Worm (Caenorhabditis elegans) whole organism, late embryonic: ENCODE measurements around the gene nlp-61.

Source experiments
- C08G9.2 ChIP-seq: sonication (generic microtip); optimal IDR thresholded peaks from 2 replicates; lab custom pipeline; 2016; ENCODE audit warnings: mild to moderate bottlenecking, missing genetic modification characterization, moderate library complexity, missing compliant biosample characterization
- C38D4.7 ChIP-seq: fragments of 200-800 bp; sonication (Bioruptor generic); optimal IDR thresholded peaks from 2 replicates; lab custom pipeline; 2018; ENCODE audit warnings: mild to moderate bottlenecking, missing genetic modification characterization, moderate library complexity, missing compliant biosample characterization
- F13H6.1 ChIP-seq: sonication (generic microtip); optimal IDR thresholded peaks from 2 replicates; lab custom pipeline; 2016; ENCODE audit warnings: missing genetic modification characterization, missing compliant biosample characterization
- K02D7.2 ChIP-seq: sonication (generic microtip); optimal IDR thresholded peaks from 2 replicates; lab custom pipeline; 2017; ENCODE audit warnings: mild to moderate bottlenecking, missing genetic modification characterization, missing compliant biosample characterization
- T23F11.4 ChIP-seq: fragments of 200-800 bp; sonication (Bioruptor generic); optimal IDR thresholded peaks from 2 replicates; lab custom pipeline; 2018; ENCODE audit warnings: mild to moderate bottlenecking, missing genetic modification characterization, missing compliant biosample characterization
- ama-1 ChIP-seq: fragments of 150-350 bp; optimal IDR thresholded peaks from 2 replicates; lab custom pipeline; 2014
- ceh-14 ChIP-seq: sonication (generic microtip); optimal IDR thresholded peaks from 2 replicates; lab custom pipeline; 2016; ENCODE audit warnings: missing genotype, missing genetic modification characterization, missing compliant biosample characterization
- ceh-19 ChIP-seq: fragments of 200-800 bp; sonication (Bioruptor generic); optimal IDR thresholded peaks from 2 replicates; lab custom pipeline; 2018; ENCODE audit warnings: mild to moderate bottlenecking, missing genetic modification characterization, missing compliant biosample characterization
- ceh-22 ChIP-seq: sonication (generic microtip); optimal IDR thresholded peaks from 2 replicates; lab custom pipeline; 2017; ENCODE audit warnings: missing biosample characterization, missing genetic modification characterization
- ceh-24 ChIP-seq: sonication (generic microtip); optimal IDR thresholded peaks from 2 replicates; lab custom pipeline; 2016; ENCODE audit warnings: mild to moderate bottlenecking, missing genetic modification characterization, missing compliant biosample characterization
- ceh-30 ChIP-seq: fragments of 150-350 bp; optimal IDR thresholded peaks from 2 replicates; lab custom pipeline; 2014; ENCODE audit warnings: missing biosample characterization, missing genetic modification characterization
- ceh-31 ChIP-seq: sonication (generic microtip); optimal IDR thresholded peaks from 2 replicates; lab custom pipeline; 2016; ENCODE audit warnings: missing genetic modification characterization, missing compliant biosample characterization
- ceh-34 ChIP-seq: sonication (generic microtip); optimal IDR thresholded peaks from 2 replicates; lab custom pipeline; 2016; ENCODE audit warnings: mild to moderate bottlenecking, missing genetic modification characterization, missing compliant biosample characterization
- ceh-9 ChIP-seq: sonication (generic microtip); optimal IDR thresholded peaks from 2 replicates; lab custom pipeline; 2016; ENCODE audit warnings: mild to moderate bottlenecking, missing genetic modification characterization, inconsistent platforms, missing compliant biosample characterization
- che-1 ChIP-seq: sonication (generic microtip); optimal IDR thresholded peaks from 2 replicates; lab custom pipeline; 2016; ENCODE audit warnings: mild to moderate bottlenecking, missing genetic modification characterization, missing compliant biosample characterization
- dve-1 ChIP-seq: sonication (generic microtip); optimal IDR thresholded peaks from 2 replicates; lab custom pipeline; 2017; ENCODE audit warnings: antibody characterized with exemption, mild to moderate bottlenecking, missing genetic modification characterization, missing compliant biosample characterization
- elt-2 ChIP-seq: sonication (generic microtip); optimal IDR thresholded peaks from 2 replicates; lab custom pipeline; 2016; ENCODE audit warnings: missing genetic modification reagents, missing genetic modification characterization, missing compliant biosample characterization
- fkh-10 ChIP-seq: fragments of 150-350 bp; optimal IDR thresholded peaks from 2 replicates; lab custom pipeline; 2014; ENCODE audit warnings: missing biosample characterization, missing genetic modification reagents, missing genetic modification characterization
- gmeb-2 ChIP-seq: sonication (generic microtip); optimal IDR thresholded peaks from 2 replicates; lab custom pipeline; 2016; ENCODE audit warnings: missing genetic modification characterization, inconsistent platforms, missing compliant biosample characterization
- hlh-13 ChIP-seq: fragments of 200-800 bp; sonication (Bioruptor generic); optimal IDR thresholded peaks from 2 replicates; lab custom pipeline; 2018; ENCODE audit warnings: mild to moderate bottlenecking, missing genetic modification characterization, missing compliant biosample characterization
- hlh-15 ChIP-seq: sonication (generic microtip); optimal IDR thresholded peaks from 2 replicates; lab custom pipeline; 2016; ENCODE audit warnings: missing genetic modification characterization, missing compliant biosample characterization
- hlh-30 ChIP-seq: sonication (generic microtip); optimal IDR thresholded peaks from 2 replicates; lab custom pipeline; 2017; ENCODE audit warnings: antibody characterized with exemption, missing genetic modification characterization, missing compliant biosample characterization; ENCODE audit not compliant: insufficient read depth
- hlh-6 ChIP-seq: sonication (generic microtip); optimal IDR thresholded peaks from 2 replicates; lab custom pipeline; 2016; ENCODE audit warnings: missing genotype, missing genetic modification characterization, missing compliant biosample characterization
- hlh-8 ChIP-seq: sonication (generic microtip); optimal IDR thresholded peaks from 2 replicates; lab custom pipeline; 2016; ENCODE audit warnings: missing genotype, missing genetic modification characterization, missing compliant biosample characterization
- lim-6 ChIP-seq: sonication (generic microtip); optimal IDR thresholded peaks from 2 replicates; lab custom pipeline; 2016; ENCODE audit warnings: missing genetic modification characterization, missing compliant biosample characterization
- lin-11 ChIP-seq: fragments of 200-800 bp; sonication (Bioruptor generic); optimal IDR thresholded peaks from 2 replicates; lab custom pipeline; 2018; ENCODE audit warnings: mild to moderate bottlenecking, missing genetic modification characterization, missing compliant biosample characterization
- madf-2 ChIP-seq: sonication (generic microtip); optimal IDR thresholded peaks from 2 replicates; lab custom pipeline; 2017; ENCODE audit warnings: missing genetic modification characterization, missing compliant biosample characterization
- mec-3 ChIP-seq: sonication (generic microtip); optimal IDR thresholded peaks from 2 replicates; lab custom pipeline; 2016; ENCODE audit warnings: borderline replicate concordance, missing genetic modification characterization, missing compliant biosample characterization
- nfya-1 ChIP-seq: sonication (generic microtip); optimal IDR thresholded peaks from 2 replicates; lab custom pipeline; 2017; ENCODE audit warnings: missing genetic modification characterization, mild to moderate bottlenecking, missing compliant biosample characterization, antibody characterized with exemption, moderate library complexity
- nhr-11 ChIP-seq: fragments of 150-350 bp; optimal IDR thresholded peaks from 2 replicates; lab custom pipeline; 2014; ENCODE audit warnings: missing biosample characterization, missing genetic modification characterization
- pag-3 ChIP-seq: sonication (generic microtip); optimal IDR thresholded peaks from 2 replicates; lab custom pipeline; 2016; ENCODE audit warnings: missing compliant biosample characterization, missing genetic modification characterization, borderline replicate concordance
- pax-1 ChIP-seq: fragments of 150-350 bp; optimal IDR thresholded peaks from 2 replicates; lab custom pipeline; 2014; ENCODE audit warnings: missing biosample characterization, missing genetic modification characterization
- pha-4 ChIP-seq: fragments of 150-350 bp; optimal IDR thresholded peaks from 2 replicates; lab custom pipeline; 2018; ENCODE audit warnings: missing biosample characterization, missing genetic modification reagents, missing genetic modification characterization
- pqm-1 ChIP-seq: sonication (generic microtip); optimal IDR thresholded peaks from 2 replicates; lab custom pipeline; 2016; ENCODE audit warnings: missing genetic modification characterization, missing compliant biosample characterization
- pros-1 ChIP-seq: fragments of 150-350 bp; optimal IDR thresholded peaks from 2 replicates; lab custom pipeline; 2014; ENCODE audit warnings: missing biosample characterization, missing genetic modification reagents, missing genetic modification characterization
- sdc-2 ChIP-seq: sonication (generic microtip); optimal IDR thresholded peaks from 2 replicates; lab custom pipeline; 2016; ENCODE audit warnings: missing genotype, missing genetic modification characterization, missing compliant biosample characterization
- sox-4 ChIP-seq: sonication (generic microtip); optimal IDR thresholded peaks from 2 replicates; lab custom pipeline; 2017; ENCODE audit warnings: mild to moderate bottlenecking, missing genetic modification characterization, inconsistent platforms, missing compliant biosample characterization
- syd-9 ChIP-seq: sonication (generic microtip); optimal IDR thresholded peaks from 2 replicates; lab custom pipeline; 2016; ENCODE audit warnings: mild to moderate bottlenecking, missing genetic modification characterization, moderate library complexity, missing compliant biosample characterization
- tbx-2 ChIP-seq: sonication (generic microtip); optimal IDR thresholded peaks from 2 replicates; lab custom pipeline; 2016; ENCODE audit warnings: missing genetic modification characterization, missing compliant biosample characterization
- unc-3 ChIP-seq, 2 experiments: fragments of 200-800 bp in 1 of 2; sonication (Bioruptor generic) in 1 of 2; sonication (generic microtip) in 1 of 2; conservative IDR thresholded peaks in 1 of 2; optimal IDR thresholded peaks in 1 of 2; 2 replicates each; pipeline versions ENCODE4 v1.3.6 to Lab custom; 2016 to 2022; ENCODE audit warnings: missing compliant biosample characterization in 2 of 2, missing genetic modification characterization in 2 of 2, missing genetic modification reagents in 1 of 2
- unc-86 ChIP-seq: sonication (generic microtip); optimal IDR thresholded peaks from 2 replicates; lab custom pipeline; 2016; ENCODE audit warnings: missing genetic modification characterization, missing compliant biosample characterization
- zip-5 ChIP-seq: sonication (generic microtip); optimal IDR thresholded peaks from 2 replicates; lab custom pipeline; 2016; ENCODE audit warnings: missing genetic modification characterization, missing compliant biosample characterization
- ztf-16 ChIP-seq: sonication (generic microtip); optimal IDR thresholded peaks from 2 replicates; lab custom pipeline; 2017; ENCODE audit warnings: missing genetic modification characterization, missing compliant biosample characterization

nlp-61 gene

DNA sequence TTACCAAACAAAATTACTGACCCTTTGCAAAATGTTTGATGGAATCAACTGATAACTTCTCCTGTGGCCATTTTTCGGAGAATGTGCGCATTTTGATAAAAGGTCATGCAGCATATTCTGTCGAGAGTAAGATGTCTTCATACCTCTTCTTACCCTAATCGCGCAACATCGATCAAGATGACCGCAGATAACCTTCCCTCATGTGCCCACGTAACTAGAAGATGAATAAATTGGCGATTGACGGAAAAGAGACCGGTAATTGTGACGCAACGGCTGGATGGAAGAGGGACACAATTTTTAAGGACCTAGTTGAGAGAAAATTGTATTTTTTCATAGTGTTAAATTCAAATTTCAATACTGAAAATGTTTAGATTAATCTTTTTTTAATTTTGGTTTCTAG, 13.4 kb downstream of the nlp-61 start:
- TF ChIP-seq ceh-34 (tag; lab: Kevin White, UChicago) (no peak), pax-1 (tag; lab: Kevin White, UChicago) (no peak), pag-3 (tag; lab: Kevin White, UChicago) (no peak), hlh-6 (no peak), hlh-13 (GFP tag; lab: Kevin White, UChicago) (no peak), ztf-16 (tag; lab: Kevin White, UChicago) (no peak), unc-3 (GFP tag; conservative IDR thresholded peaks at IDR 0.05; lab: Robert Waterston, UW) (no peak), unc-3 (tag; optimal IDR thresholded peaks at IDR 0.05; lab: Kevin White, UChicago) (no peak), pqm-1 (tag; lab: Kevin White, UChicago) (no peak)
- TF ChIP-seq, all 69 proteins: peak for 0

DNA sequence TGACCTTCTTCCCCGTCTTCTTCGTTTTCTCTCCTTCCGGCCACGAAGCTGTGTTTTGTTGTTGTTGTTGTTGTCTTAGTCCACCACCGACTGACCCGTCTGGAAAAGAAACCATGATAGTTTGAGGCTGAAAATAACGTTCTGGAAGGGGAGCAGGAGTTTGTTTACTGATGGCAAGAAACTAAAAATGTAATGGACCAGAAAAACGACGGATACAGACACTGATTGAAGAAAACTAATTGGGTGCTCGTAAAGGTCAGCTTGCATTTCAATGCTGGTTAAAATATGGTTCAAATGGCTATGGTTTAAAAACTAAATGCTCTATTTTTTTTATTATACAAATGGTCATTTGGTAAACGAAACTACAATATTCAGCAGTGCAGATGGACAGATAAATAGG, 17.9 kb downstream of the nlp-61 start, which contains the start of gene F26A10.2:
TSS of gene F26A10.2 (minus strand) at position 101 of the 400 bp plus-strand sequence.
- TF ChIP-seq ceh-19 (GFP tag; lab: Kevin White, UChicago) (no peak), pha-4 (tag; lab: Kevin White, UChicago) (no peak), ceh-34 (tag; lab: Kevin White, UChicago) (no peak), ceh-24 (tag; lab: Kevin White, UChicago) (no peak), hlh-15 (tag; lab: Kevin White, UChicago) (no peak), lim-6 (tag; lab: Kevin White, UChicago) (no peak), pqm-1 (tag; lab: Kevin White, UChicago) (no peak), pag-3 (tag; lab: Kevin White, UChicago) (no peak), nhr-11 (tag; lab: Kevin White, UChicago) (no peak), ztf-16 (tag; lab: Kevin White, UChicago) (no peak), hlh-30 (tag; lab: Kevin White, UChicago) (no peak), hlh-13 (GFP tag; lab: Kevin White, UChicago) (no peak), syd-9 (tag; lab: Kevin White, UChicago) (no peak), elt-2 (tag; lab: Kevin White, UChicago) (no peak)

DNA sequence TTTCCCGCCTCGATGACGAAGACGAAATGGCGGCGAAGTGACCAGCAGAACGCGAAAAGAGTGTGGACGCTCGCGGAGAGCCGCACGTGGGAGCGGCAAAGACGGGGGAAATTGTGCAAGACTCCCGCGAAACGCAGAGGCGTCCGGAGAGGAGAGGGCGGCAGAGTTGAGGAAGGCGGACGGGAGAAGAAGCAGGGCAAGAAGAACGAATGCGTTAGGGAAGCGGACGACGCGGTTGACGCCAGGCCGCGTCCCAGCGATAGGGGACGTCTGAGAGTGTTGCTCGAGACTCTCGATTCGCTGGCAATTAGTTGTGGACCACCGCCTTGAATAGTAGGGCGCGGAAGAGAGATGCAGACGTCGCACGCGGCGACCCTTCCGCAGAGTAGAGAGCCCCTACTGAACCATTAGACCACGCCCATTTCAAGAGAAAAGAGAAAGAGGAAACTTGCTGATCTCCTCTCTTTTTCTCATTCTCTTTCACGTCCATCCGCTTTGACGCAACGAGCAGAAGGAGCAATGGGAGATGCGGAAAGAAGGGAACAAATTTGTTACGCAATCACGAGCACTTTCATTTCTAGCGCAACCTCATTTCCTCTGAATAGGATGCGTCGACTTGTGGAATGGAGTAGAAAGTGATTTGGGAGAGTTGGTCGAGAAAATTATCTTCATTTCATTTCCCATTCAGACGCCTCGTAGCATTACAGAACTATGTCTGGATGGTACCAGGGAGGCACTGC, 23.9 kb downstream of the nlp-61 start:
- peak; percentile 45 for TF ChIP-seq F13H6.1 (tag; lab: Kevin White, UChicago)
- no peak for TF ChIP-seq mec-3
- TF ChIP-seq ceh-22 (tag; lab: Kevin White, UChicago) = no peak
- peak; percentile 51 for TF ChIP-seq ceh-14 (tag; lab: Kevin White, UChicago)
- TF ChIP-seq ceh-24 (tag; lab: Kevin White, UChicago) = no peak
- TF ChIP-seq C38D4.7 (GFP tag; lab: Kevin White, UChicago) = no peak
- TF ChIP-seq tbx-2 (tag; lab: Kevin White, UChicago) = peak; percentile 44
- peak; percentile 24 for TF ChIP-seq lim-6 (tag; lab: Kevin White, UChicago)
- TF ChIP-seq nfya-1 (tag; lab: Kevin White, UChicago) = peak; percentile 51
- TF ChIP-seq sox-4 = no peak
- no peak for TF ChIP-seq C08G9.2 (tag; lab: Kevin White, UChicago)
- no peak for TF ChIP-seq lin-11 (tag; lab: Kevin White, UChicago)
- TF ChIP-seq ceh-30 = no peak
- peak; percentile 69 for TF ChIP-seq syd-9 (tag; lab: Kevin White, UChicago)
- no peak for TF ChIP-seq pqm-1 (tag; lab: Kevin White, UChicago)
- no peak for TF ChIP-seq elt-2 (tag; lab: Kevin White, UChicago)
- TF ChIP-seq dve-1 = no peak
- no peak for TF ChIP-seq T23F11.4 (GFP tag; lab: Kevin White, UChicago)
- 0 out of 2 replicates have a peak, but pooled peaks have one; percentile 15 for TF ChIP-seq unc-3 (GFP tag; conservative IDR thresholded peaks at IDR 0.05; lab: Robert Waterston, UW)
- TF ChIP-seq unc-3 (tag; optimal IDR thresholded peaks at IDR 0.05; lab: Kevin White, UChicago) = no peak
- peak; percentile 70 for TF ChIP-seq sdc-2
- TF ChIP-seq pag-3 (tag; lab: Kevin White, UChicago) = no peak
- no peak for TF ChIP-seq pax-1 (tag; lab: Kevin White, UChicago)
- TF ChIP-seq unc-86 (tag; lab: Kevin White, UChicago) = no peak
- TF ChIP-seq hlh-13 (GFP tag; lab: Kevin White, UChicago) = no peak
- no peak for TF ChIP-seq zip-5 (tag; lab: Kevin White, UChicago)
- peak; percentile 5 for TF ChIP-seq fkh-10 (GFP tag; lab: Kevin White, UChicago)
- TF ChIP-seq ceh-9 (tag; lab: Kevin White, UChicago) = no peak
- TF ChIP-seq hlh-30 (tag; lab: Kevin White, UChicago) = peak; percentile 17
- no peak for TF ChIP-seq madf-2
- peak; percentile 68 for TF ChIP-seq ceh-31 (tag; lab: Kevin White, UChicago)
- TF ChIP-seq gmeb-2 (tag; lab: Kevin White, UChicago) = no peak
- no peak for TF ChIP-seq K02D7.2 (tag; lab: Kevin White, UChicago)
- TF ChIP-seq pha-4 (tag; lab: Kevin White, UChicago) = no peak
- TF ChIP-seq che-1 = no peak
- TF ChIP-seq ama-1 (lab: Kevin White, UChicago) = no peak
- no peak for TF ChIP-seq pros-1 (tag; lab: Kevin White, UChicago)
- TF ChIP-seq hlh-8 (tag; lab: Kevin White, UChicago) = no peak
